Fruit fly (Drosophila melanogaster) whole organism, prepupa: ENCODE results near the gene Capr.

Source experiments
- Blimp-1 ChIP-seq: fragments of 200-800 bp; sonication (Bioruptor generic); optimal IDR thresholded peaks from 3 replicates; lab custom pipeline; 2017; ENCODE audit warnings: missing biosample characterization, missing genetic modification characterization, mild to moderate bottlenecking, moderate library complexity, missing genetic modification reagents
- CG10631 ChIP-seq: fragments of 200-800 bp; sonication (Bioruptor generic); optimal IDR thresholded peaks from 2 replicates; lab custom pipeline; 2016; ENCODE audit warnings: missing biosample characterization, missing genetic modification characterization
- CG11294 ChIP-seq: fragments of 200-800 bp; sonication (Bioruptor generic); IDR thresholded peaks from 2 replicates; pipeline ENCODE4 v1.3.6; 2022; ENCODE audit warnings: missing biosample characterization, missing genetic modification characterization
- CG11762 ChIP-seq: fragments of 200-800 bp; sonication (Bioruptor generic); optimal IDR thresholded peaks from 3 replicates; lab custom pipeline; 2016; ENCODE audit warnings: missing biosample characterization, missing genetic modification characterization; ENCODE audit not compliant: insufficient read depth
- CG11902 ChIP-seq: fragments of 200-800 bp; sonication (Bioruptor generic); optimal IDR thresholded peaks from 3 replicates; lab custom pipeline; 2016; ENCODE audit warnings: missing biosample characterization, missing genetic modification characterization
- CG15336 ChIP-seq: fragments of 200-800 bp; sonication (Bioruptor generic); IDR thresholded peaks from 2 replicates; pipeline ENCODE4 v1.3.6; 2022; ENCODE audit warnings: missing biosample characterization, missing genetic modification characterization
- CG1621 ChIP-seq: fragments of 200-800 bp; sonication (Bioruptor generic); optimal IDR thresholded peaks from 3 replicates; lab custom pipeline; 2018; ENCODE audit warnings: missing biosample characterization, mild to moderate bottlenecking, missing genetic modification characterization
- CG16779 ChIP-seq: fragments of 200-800 bp; sonication (Bioruptor generic); optimal IDR thresholded peaks from 3 replicates; lab custom pipeline; 2017; ENCODE audit warnings: missing biosample characterization, mild to moderate bottlenecking, missing genetic modification characterization
- CG31627 ChIP-seq: fragments of 200-800 bp; sonication (Bioruptor generic); optimal IDR thresholded peaks from 3 replicates; lab custom pipeline; 2016; ENCODE audit warnings: missing biosample characterization, missing genetic modification characterization
- CG32006 ChIP-seq: fragments of 200-800 bp; sonication (Bioruptor generic); optimal IDR thresholded peaks from 3 replicates; lab custom pipeline; 2017; ENCODE audit warnings: missing biosample characterization, mild to moderate bottlenecking, missing genetic modification characterization
- CG34406 ChIP-seq: fragments of 200-800 bp; sonication (Bioruptor generic); optimal IDR thresholded peaks from 3 replicates; lab custom pipeline; 2016; ENCODE audit warnings: missing biosample characterization, missing genetic modification characterization
- CG4318 ChIP-seq: fragments of 200-800 bp; sonication (Bioruptor generic); optimal IDR thresholded peaks from 3 replicates; lab custom pipeline; 2017; ENCODE audit warnings: missing biosample characterization, mild to moderate bottlenecking, missing genetic modification characterization
- CG6276 ChIP-seq: fragments of 200-800 bp; sonication (Bioruptor generic); optimal IDR thresholded peaks from 2 replicates; lab custom pipeline; 2017; ENCODE audit warnings: missing biosample characterization, mild to moderate bottlenecking, missing genetic modification characterization
- CG6792 ChIP-seq: fragments of 200-800 bp; sonication (Bioruptor generic); optimal IDR thresholded peaks from 3 replicates; lab custom pipeline; 2016; ENCODE audit warnings: missing biosample characterization, missing genetic modification characterization
- CG6808 ChIP-seq: fragments of 200-800 bp; sonication (Bioruptor generic); optimal IDR thresholded peaks from 3 replicates; lab custom pipeline; 2017; ENCODE audit warnings: missing biosample characterization, missing genetic modification characterization, mild to moderate bottlenecking, moderate library complexity, missing genetic modification reagents
- CG6854 ChIP-seq: fragments of 200-800 bp; sonication (Bioruptor generic); optimal IDR thresholded peaks from 2 replicates; lab custom pipeline; 2017; ENCODE audit warnings: missing biosample characterization, mild to moderate bottlenecking, missing genetic modification characterization
- CG7368 ChIP-seq: fragments of 200-800 bp; sonication (Bioruptor generic); optimal IDR thresholded peaks from 3 replicates; lab custom pipeline; 2016; ENCODE audit warnings: missing biosample characterization, missing genetic modification characterization
- CG8119 ChIP-seq: fragments of 200-800 bp; sonication (Bioruptor generic); IDR thresholded peaks from 3 replicates; pipeline ENCODE4 v1.3.6; 2022; ENCODE audit warnings: missing biosample characterization, missing genetic modification characterization
- CG8319 ChIP-seq: fragments of 200-800 bp; sonication (Bioruptor generic); optimal IDR thresholded peaks from 3 replicates; lab custom pipeline; 2016; ENCODE audit warnings: missing biosample characterization, missing genetic modification characterization
- CG8632 ChIP-seq: fragments of 200-800 bp; sonication (Bioruptor generic); optimal IDR thresholded peaks from 3 replicates; lab custom pipeline; 2016; ENCODE audit warnings: missing biosample characterization, missing genetic modification characterization
- CG9139 ChIP-seq: fragments of 200-800 bp; sonication (Bioruptor generic); optimal IDR thresholded peaks from 3 replicates; lab custom pipeline; 2017; ENCODE audit warnings: missing biosample characterization, mild to moderate bottlenecking, missing genetic modification characterization
- Eip75B ChIP-seq: fragments of 200-800 bp; sonication (Bioruptor generic); optimal IDR thresholded peaks from 3 replicates; lab custom pipeline; 2016; ENCODE audit warnings: missing biosample characterization, missing genetic modification characterization
- Eip78C ChIP-seq: fragments of 200-800 bp; sonication (Bioruptor generic); peaks from one replicate; lab custom pipeline; 2016; ENCODE audit warnings: missing biosample characterization, missing genetic modification characterization
- Eip93F ChIP-seq: fragments of 200-800 bp; sonication (Bioruptor generic); optimal IDR thresholded peaks from 2 replicates; lab custom pipeline; 2016; ENCODE audit warnings: missing biosample characterization, mild to moderate bottlenecking, missing genetic modification characterization
- Ets96B ChIP-seq: fragments of 200-800 bp; optimal IDR thresholded peaks from 2 replicates; lab custom pipeline; 2019; ENCODE audit warnings: missing biosample characterization, mild to moderate bottlenecking, missing genetic modification characterization, moderate library complexity
- Gug ChIP-seq: fragments of 200-800 bp; sonication (Bioruptor generic); IDR thresholded peaks from 2 replicates; pipeline ENCODE4 v1.3.6; 2022; ENCODE audit warnings: missing biosample characterization, missing genetic modification characterization
- Hr38 ChIP-seq: sonication (Bioruptor generic); optimal IDR thresholded peaks from 2 replicates; lab custom pipeline; 2016; ENCODE audit warnings: missing biosample characterization, missing genetic modification characterization
- Hr39 ChIP-seq: fragments of 200-800 bp; sonication (Bioruptor generic); optimal IDR thresholded peaks from 2 replicates; lab custom pipeline; 2016; ENCODE audit warnings: missing biosample characterization, missing genetic modification characterization
- Hr4 ChIP-seq: fragments of 200-800 bp; sonication (Bioruptor generic); optimal IDR thresholded peaks from 3 replicates; lab custom pipeline; 2016; ENCODE audit warnings: missing biosample characterization, missing genetic modification characterization
- Lpt ChIP-seq: fragments of 200-800 bp; sonication (Bioruptor generic); optimal IDR thresholded peaks from 3 replicates; lab custom pipeline; 2016; ENCODE audit warnings: missing biosample characterization, missing genetic modification characterization
- Met ChIP-seq: fragments of 200-800 bp; sonication (Bioruptor generic); optimal IDR thresholded peaks from 3 replicates; lab custom pipeline; 2016; ENCODE audit warnings: missing biosample characterization, missing genetic modification characterization
- Smox ChIP-seq: fragments of 200-800 bp; sonication (Bioruptor generic); optimal IDR thresholded peaks from 3 replicates; lab custom pipeline; 2016; ENCODE audit warnings: missing biosample characterization, missing genetic modification characterization
- Sox14 ChIP-seq: fragments of 200-800 bp; sonication (Bioruptor generic); optimal IDR thresholded peaks from 3 replicates; lab custom pipeline; 2016; ENCODE audit warnings: missing biosample characterization, missing genetic modification characterization
- Sox15 ChIP-seq: fragments of 200-800 bp; sonication (Bioruptor generic); optimal IDR thresholded peaks from 3 replicates; lab custom pipeline; 2016; ENCODE audit warnings: missing biosample characterization, missing genetic modification characterization
- achi ChIP-seq: fragments of 200-800 bp; sonication (Bioruptor generic); optimal IDR thresholded peaks from 3 replicates; lab custom pipeline; 2016; ENCODE audit warnings: missing biosample characterization, missing genetic modification characterization
- acj6 ChIP-seq: fragments of 200-800 bp; sonication (Bioruptor generic); optimal IDR thresholded peaks from 3 replicates; lab custom pipeline; 2016; ENCODE audit warnings: missing biosample characterization, missing genetic modification characterization
- cyc ChIP-seq: fragments of 200-800 bp; sonication (Bioruptor generic); optimal IDR thresholded peaks from 3 replicates; lab custom pipeline; 2016; ENCODE audit warnings: missing biosample characterization, missing genetic modification characterization
- dac ChIP-seq: fragments of 200-800 bp; sonication (Bioruptor generic); optimal IDR thresholded peaks from 2 replicates; lab custom pipeline; 2017; ENCODE audit warnings: missing biosample characterization, mild to moderate bottlenecking, missing genetic modification characterization
- dsx ChIP-seq: fragments of 200-800 bp; optimal IDR thresholded peaks from 3 replicates; lab custom pipeline; 2019; ENCODE audit warnings: missing biosample characterization, mild to moderate bottlenecking, missing genetic modification characterization, moderate library complexity; ENCODE audit not compliant: poor library complexity, severe bottlenecking
- eg ChIP-seq: fragments of 200-800 bp; sonication (Bioruptor generic); IDR thresholded peaks from 3 replicates; pipeline ENCODE4 v1.3.6; 2022; ENCODE audit warnings: missing biosample characterization, missing genetic modification characterization
- fd59A ChIP-seq: fragments of 200-800 bp; sonication (Bioruptor generic); optimal IDR thresholded peaks from 2 replicates; lab custom pipeline; 2017; ENCODE audit warnings: missing biosample characterization, mild to moderate bottlenecking, missing genetic modification characterization, missing genetic modification reagents
- fd85E ChIP-seq: fragments of 200-800 bp; sonication (Bioruptor generic); optimal IDR thresholded peaks from 3 replicates; lab custom pipeline; 2016; ENCODE audit warnings: missing biosample characterization, missing genetic modification characterization
- fkh ChIP-seq: fragments of 200-800 bp; sonication (Bioruptor generic); optimal IDR thresholded peaks from 3 replicates; lab custom pipeline; 2017; ENCODE audit warnings: missing biosample characterization, mild to moderate bottlenecking, missing genetic modification characterization, moderate library complexity
- lz ChIP-seq: fragments of 200-800 bp; sonication (Bioruptor generic); optimal IDR thresholded peaks from 3 replicates; lab custom pipeline; 2016; ENCODE audit warnings: missing biosample characterization, missing genetic modification characterization
- net ChIP-seq: fragments of 200-800 bp; sonication (Bioruptor generic); optimal IDR thresholded peaks from 3 replicates; lab custom pipeline; 2016; ENCODE audit warnings: missing biosample characterization, missing genetic modification characterization
- pdm3 ChIP-seq: fragments of 200-800 bp; sonication (Bioruptor generic); optimal IDR thresholded peaks from 3 replicates; lab custom pipeline; 2016; ENCODE audit warnings: missing biosample characterization, missing genetic modification characterization
- salr ChIP-seq, 2 experiments: fragments of 200-800 bp; sonication (Bioruptor generic); optimal IDR thresholded peaks; 3 replicates each; lab custom pipeline; 2016 to 2018; ENCODE audit warnings: missing biosample characterization in 2 of 2, missing genetic modification characterization in 2 of 2, mild to moderate bottlenecking in 1 of 2
- ss ChIP-seq, 2 experiments: fragments of 200-800 bp; sonication (Bioruptor generic); optimal IDR thresholded peaks; 2 replicates in 1 of 2; 3 replicates in 1 of 2; lab custom pipeline; 2017 to 2018; ENCODE audit warnings: mild to moderate bottlenecking in 2 of 2, missing biosample characterization in 2 of 2, missing genetic modification characterization in 2 of 2, moderate library complexity in 1 of 2
- svp ChIP-seq: fragments of 200-800 bp; sonication (Bioruptor generic); peaks from one replicate; lab custom pipeline; 2016; ENCODE audit warnings: missing biosample characterization, missing genetic modification characterization
- topi ChIP-seq: fragments of 200-800 bp; sonication (Bioruptor generic); optimal IDR thresholded peaks from 3 replicates; lab custom pipeline; 2016; ENCODE audit warnings: missing biosample characterization, missing genetic modification characterization
- vri ChIP-seq: fragments of 200-800 bp; sonication (Bioruptor generic); optimal IDR thresholded peaks from 3 replicates; lab custom pipeline; 2016; ENCODE audit warnings: missing biosample characterization, mild to moderate bottlenecking, missing genetic modification characterization

Capr gene

dm6 chr3L:18620988-18621734 is 52.0 kb downstream of the Capr start:
- TF ChIP-seq CG11294 (GFP tag; lab: Robert Waterston, UW) (0 out of 2 replicates have a peak, but pooled peaks have one; percentile 12), Eip78C (GFP tag; lab: Kevin White, UChicago) (peak; percentile 67), CG6808 (peak; percentile 3), svp (GFP tag; lab: Kevin White, UChicago) (peak; percentile 96), fd59A (GFP tag; lab: Kevin White, UChicago) (no peak), Gug (GFP tag; lab: Robert Waterston, UW) (no peak), lz (GFP tag; lab: Kevin White, UChicago) (peak; percentile 60), CG31627 (GFP tag; lab: Kevin White, UChicago) (peak; percentile 19), pdm3 (GFP tag; lab: Kevin White, UChicago) (peak; percentile 48), CG9139 (GFP tag; lab: Kevin White, UChicago) (no peak), CG6276 (GFP tag; lab: Kevin White, UChicago) (no peak), Sox15 (no peak), Hr4 (GFP tag; lab: Kevin White, UChicago) (peak; percentile 35), CG32006 (GFP tag; lab: Kevin White, UChicago) (no peak), Eip75B (peak; percentile 19), Lpt (GFP tag; lab: Kevin White, UChicago) (peak; percentile 27), achi (GFP tag; lab: Kevin White, UChicago) (peak; percentile 44), CG34406 (GFP tag; lab: Kevin White, UChicago) (peak; percentile 17), CG1621 (tag; lab: Kevin White, UChicago) (peak; percentile 63), Ets96B (no peak), CG8319 (GFP tag; lab: Kevin White, UChicago) (no peak), Met (GFP tag; lab: Kevin White, UChicago) (peak; percentile 50), CG16779 (tag; lab: Kevin White, UChicago) (no peak), dac (no peak), CG8119 (GFP tag; lab: Robert Waterston, UW) (no peak), Hr39 (GFP tag; lab: Kevin White, UChicago) (peak; percentile 8), eg (peak; percentile 31; the same call in 2 of the 3 replicates), acj6 (GFP tag; lab: Kevin White, UChicago) (peak; percentile 48), Sox14 (no peak), Smox (GFP tag; lab: Kevin White, UChicago) (peak; percentile 54), CG15336 (GFP tag; lab: Robert Waterston, UW) (peak; percentile 64), salr (GFP tag; optimal IDR thresholded peaks at IDR 0.05; lab: Kevin White, UChicago) (no peak), CG8632 (GFP tag; lab: Kevin White, UChicago) (no peak), ss (GFP tag; optimal IDR thresholded peaks at IDR 0.05; lab: Kevin White, UChicago) (peak in 1 of 2 experiments; percentile 6), fkh (no peak), CG4318 (GFP tag; lab: Kevin White, UChicago) (no peak), net (GFP tag; lab: Kevin White, UChicago) (peak; percentile 40), vri (GFP tag; lab: Kevin White, UChicago) (peak; percentile 44), fd85E (GFP tag; lab: Kevin White, UChicago) (no peak), topi (GFP tag; lab: Kevin White, UChicago) (peak; percentile 34), Blimp-1 (peak; percentile 4), CG11902 (GFP tag; lab: Kevin White, UChicago) (peak; percentile 9), CG11762 (GFP tag; lab: Kevin White, UChicago) (peak; percentile 4), Hr38 (GFP tag; lab: Kevin White, UChicago) (no peak), dsx (no peak), cyc (GFP tag; lab: Kevin White, UChicago) (peak; percentile 38), CG10631 (GFP tag; lab: Kevin White, UChicago) (peak; percentile 9), CG6854 (GFP tag; lab: Kevin White, UChicago) (no peak), Eip93F (GFP tag; lab: Kevin White, UChicago) (peak; percentile 58), CG6792 (peak; percentile 54), CG7368 (GFP tag; lab: Kevin White, UChicago) (peak; percentile 27)
